Worm (Caenorhabditis elegans) whole organism, midembryonic: Measurements from ENCODE around the gene clc-19.

Source experiments
- T22C8.4 ChIP-seq: fragments of 200-800 bp; sonication (Bioruptor generic); IDR thresholded peaks from 2 replicates; pipeline ENCODE4 v1.3.6; 2022; ENCODE audit warnings: missing genetic modification characterization, missing compliant biosample characterization
- ref-1 ChIP-seq: fragments of 200-800 bp; sonication (Bioruptor generic); conservative IDR thresholded peaks from 2 replicates; pipeline ENCODE4 v1.3.6; 2022; ENCODE audit warnings: missing genetic modification reagents, missing genetic modification characterization, missing compliant biosample characterization
- tab-1 ChIP-seq: fragments of 200-800 bp; sonication (Bioruptor generic); IDR thresholded peaks from 2 replicates; pipeline ENCODE4 v1.3.6; 2022; ENCODE audit warnings: missing genetic modification characterization, missing compliant biosample characterization

- no peak for TF ChIP-seq ref-1 (GFP tag; lab: Robert Waterston, UW)
- TF ChIP-seq T22C8.4 (GFP tag; lab: Robert Waterston, UW), result no peak
- no peak for TF ChIP-seq tab-1 (GFP tag; lab: Robert Waterston, UW)
Measured at ce11 chrIII:881460-881859, 8.1 kb upstream of the clc-19 start.
